Fruit fly (Drosophila melanogaster) whole organism, wandering third instar larva: Measurements from ENCODE around the gene Fbw5.

Experiments
- CG32264 ChIP-seq: fragments of 200-800 bp; sonication (Bioruptor generic); optimal IDR thresholded peaks from 2 replicates; lab custom pipeline; 2016; ENCODE audit warnings: missing biosample characterization, missing genetic modification characterization
- CG9705 ChIP-seq: fragments of 200-800 bp; sonication (Bioruptor generic); optimal IDR thresholded peaks from 2 replicates; lab custom pipeline; 2018; ENCODE audit warnings: missing biosample characterization, mild to moderate bottlenecking, missing genetic modification characterization
- CrebA ChIP-seq: fragments of 200-800 bp; sonication (Bioruptor generic); optimal IDR thresholded peaks from 2 replicates; lab custom pipeline; 2016; ENCODE audit warnings: missing biosample characterization, mild to moderate bottlenecking, missing genetic modification characterization, borderline replicate concordance
- Dfd ChIP-seq: fragments of >200 bp; optimal IDR thresholded peaks from 2 replicates; lab custom pipeline; 2017; ENCODE audit warnings: missing biosample characterization, missing genetic modification characterization
- Dif ChIP-seq: fragments of 200-275, 200-300 bp; sonication (Bioruptor generic); optimal IDR thresholded peaks from 2 replicates; lab custom pipeline; 2018; ENCODE audit warnings: missing biosample characterization, missing genetic modification characterization; ENCODE audit not compliant: partially characterized antibody
- GATAd ChIP-seq: sonication (Bioruptor generic); optimal IDR thresholded peaks from 2 replicates; lab custom pipeline; 2016; ENCODE audit warnings: missing biosample characterization, missing genetic modification characterization
- HLH106 ChIP-seq: fragments of 200-800 bp; optimal IDR thresholded peaks from 3 replicates; lab custom pipeline; 2019; ENCODE audit warnings: missing biosample characterization, mild to moderate bottlenecking, missing genetic modification characterization, moderate library complexity
- Hnf4 ChIP-seq: fragments of 200-800 bp; sonication (Bioruptor generic); optimal IDR thresholded peaks from 2 replicates; lab custom pipeline; 2016; ENCODE audit warnings: missing biosample characterization, mild to moderate bottlenecking, missing genetic modification characterization
- Hr78 ChIP-seq: fragments of >200 bp; optimal IDR thresholded peaks from 2 replicates; lab custom pipeline; 2017; ENCODE audit warnings: missing biosample characterization, missing genetic modification characterization
- Hr83 ChIP-seq: fragments of 200-300 bp; sonication (Bioruptor generic); optimal IDR thresholded peaks from 2 replicates; lab custom pipeline; 2016; ENCODE audit warnings: missing biosample characterization, mild to moderate bottlenecking, missing genetic modification characterization, moderate library complexity; ENCODE audit not compliant: poor library complexity, severe bottlenecking
- Jra ChIP-seq: sonication (Bioruptor generic); optimal IDR thresholded peaks from 2 replicates; lab custom pipeline; 2016; ENCODE audit warnings: missing biosample characterization, missing genetic modification characterization
- Mio ChIP-seq: sonication (Bioruptor generic); optimal IDR thresholded peaks from 2 replicates; lab custom pipeline; 2016; ENCODE audit warnings: missing biosample characterization, missing genetic modification characterization
- Myc ChIP-seq: fragments of >200 bp; optimal IDR thresholded peaks from 2 replicates; lab custom pipeline; 2017
- N ChIP-seq: fragments of >200 bp; optimal IDR thresholded peaks from 2 replicates; lab custom pipeline; 2018; ENCODE audit warnings: missing biosample characterization, missing external identifiers, missing genetic modification characterization
- OdsH ChIP-seq: fragments of 200-800 bp; sonication (Bioruptor generic); optimal IDR thresholded peaks from 2 replicates; lab custom pipeline; 2016; ENCODE audit warnings: missing biosample characterization, mild to moderate bottlenecking, missing genetic modification characterization
- Rel ChIP-seq, 2 experiments: fragments of 200-800 bp; sonication (Bioruptor generic) in 1 of 2; optimal IDR thresholded peaks; 2 replicates in 1 of 2; 3 replicates in 1 of 2; lab custom pipeline; 2016 to 2019; ENCODE audit warnings: mild to moderate bottlenecking in 2 of 2, missing biosample characterization in 2 of 2, missing genetic modification characterization in 2 of 2, moderate library complexity in 1 of 2
- Sp1 ChIP-seq: fragments of 200-800 bp; sonication (Bioruptor generic); optimal IDR thresholded peaks from 3 replicates; lab custom pipeline; 2019; ENCODE audit warnings: missing biosample characterization, mild to moderate bottlenecking, missing genetic modification characterization, moderate library complexity
- Vsx2 ChIP-seq: fragments of 200-300, 225-300 bp; sonication (Bioruptor generic); optimal IDR thresholded peaks from 2 replicates; lab custom pipeline; 2018; ENCODE audit warnings: missing biosample characterization, missing genetic modification characterization; ENCODE audit not compliant: partially characterized antibody
- br ChIP-seq: fragments of 200-800 bp; sonication (Bioruptor generic); optimal IDR thresholded peaks from 2 replicates; lab custom pipeline; 2016; ENCODE audit warnings: missing biosample characterization, missing genetic modification characterization
- brk ChIP-seq: fragments of 200-800 bp; sonication (Bioruptor generic); optimal IDR thresholded peaks from 2 replicates; lab custom pipeline; 2016; ENCODE audit warnings: missing biosample characterization, mild to moderate bottlenecking, missing genetic modification characterization
- dl ChIP-seq, 2 experiments: fragments of 175-275, 200-275 bp in 1 of 2; fragments of 200-275 bp in 1 of 2; sonication (Bioruptor generic); optimal IDR thresholded peaks; lab custom pipeline; 2018; ENCODE audit warnings: mild to moderate bottlenecking in 2 of 2, missing biosample characterization in 2 of 2, missing genetic modification characterization in 2 of 2, moderate library complexity in 2 of 2; ENCODE audit not compliant: partially characterized antibody in 2 of 2, insufficient read depth in 1 of 2
- dsf ChIP-seq: sonication (Bioruptor generic); optimal IDR thresholded peaks from 2 replicates; lab custom pipeline; 2016; ENCODE audit warnings: missing biosample characterization, missing genetic modification characterization, borderline replicate concordance
- ey ChIP-seq: fragments of 200-800 bp; sonication (Bioruptor generic); optimal IDR thresholded peaks from 2 replicates; lab custom pipeline; 2016; ENCODE audit warnings: missing biosample characterization, missing genetic modification characterization
- foxo ChIP-seq, 2 experiments: fragments of 200-800 bp; sonication (Bioruptor generic); optimal IDR thresholded peaks; 2 replicates in 1 of 2; 3 replicates in 1 of 2; lab custom pipeline; 2016 to 2017; ENCODE audit warnings: missing biosample characterization in 2 of 2, missing genetic modification characterization in 2 of 2
- fru ChIP-seq: fragments of 200-800 bp; sonication (Bioruptor generic); optimal IDR thresholded peaks from 3 replicates; lab custom pipeline; 2016; ENCODE audit warnings: missing biosample characterization, mild to moderate bottlenecking, missing genetic modification characterization
- h ChIP-seq: fragments of 200-800 bp; sonication (Bioruptor generic); optimal IDR thresholded peaks from 3 replicates; lab custom pipeline; 2016; ENCODE audit warnings: missing biosample characterization, mild to moderate bottlenecking, missing genetic modification characterization
- jim ChIP-seq: fragments of 175-275, 200-325 bp; sonication (Bioruptor generic); optimal IDR thresholded peaks from 2 replicates; lab custom pipeline; 2016; ENCODE audit warnings: missing biosample characterization, mild to moderate bottlenecking, missing genetic modification characterization
- lola ChIP-seq: fragments of >200 bp; optimal IDR thresholded peaks from 2 replicates; lab custom pipeline; 2017; ENCODE audit warnings: missing biosample characterization, missing genetic modification characterization
- pan ChIP-seq: fragments of >200 bp; optimal IDR thresholded peaks from 2 replicates; lab custom pipeline; 2017
- psq ChIP-seq: fragments of 200-800 bp; sonication (Bioruptor generic); optimal IDR thresholded peaks from 3 replicates; lab custom pipeline; 2017; ENCODE audit warnings: missing biosample characterization, mild to moderate bottlenecking, missing genetic modification characterization, moderate library complexity
- rgr ChIP-seq: fragments of 200-800 bp; sonication (Bioruptor generic); optimal IDR thresholded peaks from 3 replicates; lab custom pipeline; 2016; ENCODE audit warnings: missing biosample characterization, mild to moderate bottlenecking, missing genetic modification characterization
- sage ChIP-seq: fragments of 200-800 bp; sonication (Bioruptor generic); optimal IDR thresholded peaks from 2 replicates; lab custom pipeline; 2016; ENCODE audit warnings: missing biosample characterization, mild to moderate bottlenecking, missing genetic modification characterization
- sv ChIP-seq: fragments of 200-800 bp; sonication (Bioruptor generic); optimal IDR thresholded peaks from 3 replicates; lab custom pipeline; 2016; ENCODE audit warnings: missing biosample characterization, missing genetic modification characterization
- tai ChIP-seq: sonication (Bioruptor generic); optimal IDR thresholded peaks from 2 replicates; lab custom pipeline; 2016; ENCODE audit warnings: missing biosample characterization, missing genetic modification characterization
- usp ChIP-seq: fragments of >200 bp; optimal IDR thresholded peaks from 2 replicates; lab custom pipeline; 2017; ENCODE audit warnings: missing biosample characterization, missing genetic modification characterization
- woc ChIP-seq: sonication (Bioruptor generic); optimal IDR thresholded peaks from 2 replicates; lab custom pipeline; 2016; ENCODE audit warnings: missing biosample characterization, mild to moderate bottlenecking, missing genetic modification characterization

Fbw5 gene

DNA sequence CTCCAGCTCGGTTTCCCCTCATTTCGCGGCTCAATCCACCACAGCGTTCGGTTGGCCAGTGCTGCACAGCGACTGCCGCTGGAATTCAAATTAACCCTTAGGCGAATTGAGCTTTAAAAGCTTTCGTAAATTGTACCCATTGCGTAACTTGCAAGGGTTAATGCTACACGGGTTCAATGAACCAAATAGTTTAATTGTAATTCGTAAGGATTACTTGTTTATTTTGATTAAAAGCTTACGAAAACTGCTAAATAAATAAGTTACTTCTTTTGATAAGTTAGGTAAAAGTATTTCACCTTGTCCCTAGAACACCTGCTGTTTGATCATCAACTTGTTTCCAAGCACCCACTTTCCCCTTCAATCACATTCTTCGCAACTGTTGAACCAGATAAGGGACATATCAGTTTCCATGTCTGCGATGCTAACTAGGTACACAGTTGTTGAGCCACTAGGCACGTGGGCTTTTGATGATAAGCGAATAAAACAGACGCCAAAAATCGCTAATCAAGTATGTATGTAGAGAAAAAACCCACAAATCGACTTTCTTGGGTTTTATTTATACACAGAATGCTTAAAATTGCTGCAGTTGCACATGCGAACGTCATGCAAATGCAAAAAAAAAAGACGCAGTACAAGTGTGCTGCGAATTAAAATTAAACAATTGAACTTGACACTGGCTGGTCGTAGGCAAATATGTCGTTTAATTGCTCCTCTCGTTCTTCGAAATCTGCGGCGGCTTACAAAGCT is 19.6 kb downstream of the Fbw5 start, which contains the start of gene Pfas:
TSS of gene Pfas (minus strand) at position 79 of the 747 bp plus-strand sequence.
- TF ChIP-seq Myc (lab: Kevin White, UChicago) = peak; percentile 83
- TF ChIP-seq dl (GFP tag; optimal IDR thresholded peaks at IDR 0.05; lab: Kevin White, UChicago; ENCODE audit: insufficient read depth in 1 of 2, partially characterized antibody in 2 of 2) = no peak
- no peak for TF ChIP-seq Rel (GFP tag; optimal IDR thresholded peaks at IDR 0.05; lab: Kevin White, UChicago)
- peak; percentile 88 for TF ChIP-seq Rel (tag; optimal IDR thresholded peaks at IDR 0.05; lab: Kevin White, UChicago)
- peak; percentile 54 for TF ChIP-seq woc (GFP tag; lab: Kevin White, UChicago)
- TF ChIP-seq h (GFP tag; lab: Kevin White, UChicago) = peak; percentile 76
- peak; percentile 65 for TF ChIP-seq OdsH (GFP tag; lab: Kevin White, UChicago)
- peak; percentile 54 for TF ChIP-seq CG9705 (GFP tag; lab: Kevin White, UChicago)
- peak in 1 of 2 experiments; percentile 74 for TF ChIP-seq foxo (GFP tag; optimal IDR thresholded peaks at IDR 0.05; lab: Kevin White, UChicago)
- no peak for TF ChIP-seq tai (GFP tag; lab: Kevin White, UChicago)
- peak; percentile 82 for TF ChIP-seq br (GFP tag; lab: Kevin White, UChicago)
- peak; percentile 19 for TF ChIP-seq sv (GFP tag; lab: Kevin White, UChicago)
- peak; percentile 80 for TF ChIP-seq fru (GFP tag; lab: Kevin White, UChicago)
- no peak for TF ChIP-seq dsf (GFP tag; lab: Kevin White, UChicago)
- TF ChIP-seq sage = no peak
- TF ChIP-seq HLH106 (tag; lab: Kevin White, UChicago) = peak; percentile 66
- no peak for TF ChIP-seq Mio (GFP tag; lab: Kevin White, UChicago)
- peak; percentile 66 for TF ChIP-seq ey (GFP tag; lab: Kevin White, UChicago)
- no peak for TF ChIP-seq jim
- peak; percentile 68 for TF ChIP-seq rgr (GFP tag; lab: Kevin White, UChicago)
- TF ChIP-seq psq (GFP tag; lab: Kevin White, UChicago) = peak; percentile 57
- TF ChIP-seq Sp1 = peak; percentile 70
- peak; percentile 52 for TF ChIP-seq CG32264 (GFP tag; lab: Kevin White, UChicago)

DNA sequence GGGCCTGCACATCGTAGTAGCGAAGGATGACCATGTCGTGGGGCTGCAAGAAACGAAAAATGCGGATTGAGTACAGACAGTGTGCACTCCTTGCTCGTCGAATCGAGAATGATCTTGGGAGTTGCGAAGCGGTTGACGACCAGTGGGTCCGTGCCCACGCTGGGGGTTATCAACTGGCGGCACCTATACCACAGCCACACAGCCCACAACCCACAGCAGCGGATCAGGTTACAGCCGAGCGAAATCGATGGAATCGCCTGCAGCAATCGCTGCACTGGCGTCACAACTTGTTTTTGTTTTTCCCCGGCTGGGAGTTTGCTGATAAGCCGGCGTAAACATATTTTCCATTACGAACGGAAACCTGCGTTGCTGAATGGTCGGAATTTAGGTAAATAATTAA is 20.3 kb downstream of the Fbw5 start:
- TF ChIP-seq Rel (GFP tag; optimal IDR thresholded peaks at IDR 0.05; lab: Kevin White, UChicago) (no peak), Rel (tag; optimal IDR thresholded peaks at IDR 0.05; lab: Kevin White, UChicago) (no peak), CG32264 (GFP tag; lab: Kevin White, UChicago) (no peak), woc (GFP tag; lab: Kevin White, UChicago) (no peak)

DNA sequence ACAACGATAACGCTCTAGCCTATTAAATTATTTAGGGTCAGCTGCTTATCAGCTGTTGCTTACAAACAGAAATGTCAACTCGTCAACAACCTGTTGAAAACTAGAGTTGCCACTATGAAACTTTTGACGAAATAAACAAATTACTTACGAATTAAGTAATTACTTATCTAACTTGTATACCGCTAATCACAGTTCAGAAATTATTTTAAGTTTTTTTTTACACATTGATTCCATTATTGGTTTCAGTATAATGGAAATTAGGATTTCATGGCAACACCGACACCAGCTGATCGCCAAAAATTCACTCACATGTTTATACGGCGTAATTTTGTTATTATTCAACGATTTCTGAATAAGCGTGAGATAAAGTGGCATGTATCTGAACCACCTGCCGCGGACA is 27.9 kb downstream of the Fbw5 start, which contains the start of the genes CG9117 and CG31643:
TSS of gene CG9117 (minus strand) at position 73 of the 400 bp plus-strand sequence.
TSS of gene CG31643 (plus strand) at position 288 of the 400 bp plus-strand sequence.
- TF ChIP-seq Hnf4 (GFP tag; lab: Kevin White, UChicago) (no peak), CG32264 (GFP tag; lab: Kevin White, UChicago) (peak; percentile 18), Dif (GFP tag; lab: Kevin White, UChicago) (no peak), h (GFP tag; lab: Kevin White, UChicago) (peak; percentile 83), sage (no peak), Rel (GFP tag; optimal IDR thresholded peaks at IDR 0.05; lab: Kevin White, UChicago) (no peak), Rel (tag; optimal IDR thresholded peaks at IDR 0.05; lab: Kevin White, UChicago) (peak; percentile 39), brk (no peak), N (no peak), woc (GFP tag; lab: Kevin White, UChicago) (no peak), Jra (GFP tag; lab: Kevin White, UChicago) (no peak), rgr (GFP tag; lab: Kevin White, UChicago) (peak; percentile 79), foxo (GFP tag; optimal IDR thresholded peaks at IDR 0.05; lab: Kevin White, UChicago) (peak in 1 of 2 experiments; percentile 86), sv (GFP tag; lab: Kevin White, UChicago) (peak; percentile 48), Hr78 (GFP tag; lab: Kevin White, UChicago) (no peak), pan (lab: Kevin White, UChicago) (no peak), CrebA (GFP tag; lab: Kevin White, UChicago) (no peak), ey (GFP tag; lab: Kevin White, UChicago) (peak; percentile 76), Hr83 (GFP tag; lab: Kevin White, UChicago) (peak; percentile 15), fru (GFP tag; lab: Kevin White, UChicago) (no peak), tai (GFP tag; lab: Kevin White, UChicago) (no peak), OdsH (GFP tag; lab: Kevin White, UChicago) (peak; percentile 77), dl (GFP tag; optimal IDR thresholded peaks at IDR 0.05; lab: Kevin White, UChicago; ENCODE audit: insufficient read depth in 1 of 2, partially characterized antibody in 2 of 2) (no peak), Mio (GFP tag; lab: Kevin White, UChicago) (no peak), lola (GFP tag; lab: Kevin White, UChicago) (no peak), usp (no peak), psq (GFP tag; lab: Kevin White, UChicago) (peak; percentile 59), CG9705 (GFP tag; lab: Kevin White, UChicago) (peak; percentile 36), HLH106 (tag; lab: Kevin White, UChicago) (peak; percentile 64), Dfd (GFP tag; lab: Kevin White, UChicago) (no peak), Myc (lab: Kevin White, UChicago) (no peak), Sp1 (peak; percentile 63), Vsx2 (GFP tag; lab: Kevin White, UChicago) (no peak), br (GFP tag; lab: Kevin White, UChicago) (no peak), GATAd (GFP tag; lab: Kevin White, UChicago) (peak; percentile 65)
